Worm (Caenorhabditis elegans): ENCODE results near the gene cec-6.

Gene cec-6

ce11 chrIV:5537813-5538538 is 6.7 kb upstream of the cec-6 start, which contains the start of the genes fem-1 and drp-1:
Gene fem-1 (minus strand): TSS chrIV:5537962.
Gene drp-1 (plus strand): TSS chrIV:5538488.
- TF ChIP-seq ztf-4 (tag; optimal IDR thresholded peaks at IDR 0.05) (no peak), nhr-77 (tag; optimal IDR thresholded peaks at IDR 0.05) (no peak), unc-62 (GFP tag; optimal IDR thresholded peaks at IDR 0.05) (no peak), skn-1 (tag; optimal IDR thresholded peaks at IDR 0.05) (no peak), snpc-4 (tag; optimal IDR thresholded peaks at IDR 0.05) (peak; percentile 29), pha-4 (tag; optimal IDR thresholded peaks at IDR 0.05) (no peak), lin-15B (tag; optimal IDR thresholded peaks at IDR 0.05) (peak; percentile 11), lsy-12 (tag; optimal IDR thresholded peaks at IDR 0.05) (no peak), fkh-2 (tag; optimal IDR thresholded peaks at IDR 0.05) (no peak), unc-39 (tag; optimal IDR thresholded peaks at IDR 0.05) (no peak), ZK546.5 (tag; optimal IDR thresholded peaks at IDR 0.05) (no peak), nhr-67 (tag; optimal IDR thresholded peaks at IDR 0.05) (no peak), hmg-11 (tag; optimal IDR thresholded peaks at IDR 0.05) (peak; percentile 63), elt-3 (tag; optimal IDR thresholded peaks at IDR 0.05) (no peak)

ce11 chrIV:5541285-5541684 is 3.4 kb upstream of the cec-6 start, which contains the start of gene tebp-2:
Gene tebp-2 (plus strand): TSS chrIV:5541627.
- peak; percentile 22 for TF ChIP-seq elt-2 (tag; optimal IDR thresholded peaks at IDR 0.05)
- no peak for TF ChIP-seq hmg-11 (tag; optimal IDR thresholded peaks at IDR 0.05)
- peak; percentile 6 for TF ChIP-seq snpc-4 (tag; optimal IDR thresholded peaks at IDR 0.05)
- TF ChIP-seq ama-1 (optimal IDR thresholded peaks at IDR 0.05): peak; percentile 69

ce11 chrIV:5548843-5549242 is 4.2 kb downstream of the cec-6 start:
- peak; percentile 38 for TF ChIP-seq snpc-4 (tag; optimal IDR thresholded peaks at IDR 0.05)
- TF ChIP-seq elt-2 (tag; optimal IDR thresholded peaks at IDR 0.05): peak; percentile 4
- TF ChIP-seq nhr-28 (tag; optimal IDR thresholded peaks at IDR 0.05): no peak
- TF ChIP-seq pqm-1 (tag; optimal IDR thresholded peaks at IDR 0.05): peak; percentile 8
- peak; percentile 22 for TF ChIP-seq fkh-10 (GFP tag; optimal IDR thresholded peaks at IDR 0.05)
- no peak for TF ChIP-seq eor-1 (tag; optimal IDR thresholded peaks at IDR 0.05)
- TF ChIP-seq egl-5 (tag; optimal IDR thresholded peaks at IDR 0.05): peak; percentile 61
- peak; percentile 16 for TF ChIP-seq pha-4 (tag; optimal IDR thresholded peaks at IDR 0.05)
- TF ChIP-seq R02D3.7 (tag; optimal IDR thresholded peaks at IDR 0.05): no peak
- no peak for TF ChIP-seq nhr-67 (tag; optimal IDR thresholded peaks at IDR 0.05)
- peak; percentile 0 for TF ChIP-seq jun-1 (tag; optimal IDR thresholded peaks at IDR 0.05)
- peak; percentile 23 for TF ChIP-seq lin-39 (tag; optimal IDR thresholded peaks at IDR 0.05)
- TF ChIP-seq lin-15B (tag; optimal IDR thresholded peaks at IDR 0.05): peak; percentile 78
- peak; percentile 65 for TF ChIP-seq nhr-23 (tag; optimal IDR thresholded peaks at IDR 0.05)
- TF ChIP-seq nfya-1 (tag; optimal IDR thresholded peaks at IDR 0.05; ENCODE audit: insufficient read depth): peak; percentile 56
- TF ChIP-seq nhr-25 (tag; optimal IDR thresholded peaks at IDR 0.05): peak; percentile 62

ce11 chrIV:5550676-5551184 is 6.1 kb downstream of the cec-6 start, which contains the start of gene ari-2:
Gene ari-2 (plus strand): TSS chrIV:5551134.
- TF ChIP-seq pha-4 (tag; optimal IDR thresholded peaks at IDR 0.05): peak; percentile 16
- TF ChIP-seq snpc-4 (tag; optimal IDR thresholded peaks at IDR 0.05): no peak
- TF ChIP-seq fkh-10 (GFP tag; optimal IDR thresholded peaks at IDR 0.05): no peak
- peak; percentile 36 for TF ChIP-seq nfya-1 (tag; optimal IDR thresholded peaks at IDR 0.05; ENCODE audit: insufficient read depth)
- no peak for TF ChIP-seq ZK546.5 (tag; optimal IDR thresholded peaks at IDR 0.05)
- TF ChIP-seq unc-39 (tag; optimal IDR thresholded peaks at IDR 0.05): no peak
- TF ChIP-seq nhr-25 (tag; optimal IDR thresholded peaks at IDR 0.05): peak; percentile 41
- TF ChIP-seq lin-39 (tag; optimal IDR thresholded peaks at IDR 0.05): no peak
- no peak for TF ChIP-seq eor-1 (tag; optimal IDR thresholded peaks at IDR 0.05)
- no peak for TF ChIP-seq elt-2 (tag; optimal IDR thresholded peaks at IDR 0.05)
- no peak for TF ChIP-seq ceh-82 (tag; optimal IDR thresholded peaks at IDR 0.05)
- no peak for TF ChIP-seq nhr-23 (tag; optimal IDR thresholded peaks at IDR 0.05)
- no peak for TF ChIP-seq lin-15B (tag; optimal IDR thresholded peaks at IDR 0.05)
- TF ChIP-seq fkh-2 (tag; optimal IDR thresholded peaks at IDR 0.05): no peak
- peak; percentile 62 for TF ChIP-seq ama-1 (optimal IDR thresholded peaks at IDR 0.05)

- TF ChIP-seq aly-2 (tag; optimal IDR thresholded peaks at IDR 0.05) (no peak), jun-1 (tag; optimal IDR thresholded peaks at IDR 0.05) (no peak), nhr-11 (tag; optimal IDR thresholded peaks at IDR 0.05) (no peak), nhr-23 (tag; optimal IDR thresholded peaks at IDR 0.05) (no peak), ceh-9 (tag; optimal IDR thresholded peaks at IDR 0.05) (no peak), ztf-4 (tag; optimal IDR thresholded peaks at IDR 0.05) (no peak), nhr-28 (tag; optimal IDR thresholded peaks at IDR 0.05) (no peak), snpc-4 (tag; optimal IDR thresholded peaks at IDR 0.05) (no peak), ceh-28 (tag; optimal IDR thresholded peaks at IDR 0.05) (no peak), fkh-10 (GFP tag; optimal IDR thresholded peaks at IDR 0.05) (no peak), lsy-12 (tag; optimal IDR thresholded peaks at IDR 0.05) (no peak), elt-3 (tag; optimal IDR thresholded peaks at IDR 0.05) (no peak), mml-1 (tag; optimal IDR thresholded peaks at IDR 0.05) (no peak), skn-1 (tag; optimal IDR thresholded peaks at IDR 0.05) (no peak), nhr-67 (tag; optimal IDR thresholded peaks at IDR 0.05) (no peak), tbx-2 (tag; optimal IDR thresholded peaks at IDR 0.05) (no peak), sea-2 (GFP tag; optimal IDR thresholded peaks at IDR 0.05) (no peak), R02D3.7 (tag; optimal IDR thresholded peaks at IDR 0.05) (no peak), fos-1 (tag; optimal IDR thresholded peaks at IDR 0.05) (no peak), ceh-82 (tag; optimal IDR thresholded peaks at IDR 0.05) (no peak)
Measured at ce11 chrIV:5554168-5554567, 9.5 kb downstream of the cec-6 start.

All from whole organism, L3 larva.